Fruit fly (Drosophila melanogaster) whole organism, wandering third instar larva: Measurements from ENCODE around the gene Trm7-32.

Source experiments
- dsf ChIP-seq: sonication (Bioruptor generic); optimal IDR thresholded peaks from 2 replicates; lab custom pipeline; 2016; ENCODE audit warnings: missing biosample characterization, missing genetic modification characterization, borderline replicate concordance
- pan ChIP-seq: fragments of >200 bp; optimal IDR thresholded peaks from 2 replicates; lab custom pipeline; 2017

DNA sequence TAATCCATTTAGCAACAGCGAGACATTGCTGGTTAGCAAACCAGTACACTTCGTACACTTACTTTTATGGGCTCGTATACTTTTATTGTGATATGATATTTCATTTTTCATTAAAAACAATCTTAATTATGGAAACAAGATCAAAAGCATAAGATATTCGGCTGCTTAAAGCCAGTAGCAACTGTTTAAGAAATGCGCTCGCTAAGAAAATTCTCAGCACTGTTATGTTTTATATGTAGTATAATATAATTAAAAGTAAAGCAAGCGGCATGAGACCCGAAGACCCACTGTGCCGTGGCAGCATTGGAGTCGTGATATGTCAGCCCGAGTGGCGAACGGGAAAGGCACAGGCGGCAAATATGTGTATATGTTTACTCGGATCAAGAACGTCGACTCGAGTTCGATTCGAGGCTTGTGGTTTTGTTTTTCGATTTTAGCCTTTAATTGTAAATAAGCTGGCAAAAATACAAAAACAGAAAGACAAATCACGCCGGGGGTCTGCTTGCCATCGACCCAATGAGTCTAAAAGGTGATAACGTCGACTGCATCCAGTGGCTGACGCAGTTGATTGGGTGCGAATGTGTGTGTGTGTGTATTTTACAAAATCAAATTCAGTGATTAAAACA, 21.5 kb upstream of the Trm7-32 start:
- TF ChIP-seq dsf (GFP tag; lab: Kevin White, UChicago) (no peak), pan (lab: Kevin White, UChicago) (no peak)
